Fruit fly (Drosophila melanogaster): ENCODE measurements around the gene CG10853.

The CG10853 gene

dm6 chr3L:3928205-3928942, 19.3 kb upstream of the CG10853 start:
- TF ChIP-seq EcR (GFP tag; optimal IDR thresholded peaks at IDR 0.05) (no peak), CG32121 (GFP tag; IDR thresholded peaks at IDR 0.05) (peak; percentile 30; the same call in 1 of the 2 replicates), gl (tag; optimal IDR thresholded peaks at IDR 0.05) (no peak), CG4496 (GFP tag; IDR thresholded peaks at IDR 0.05) (peak; percentile 69), CG10348 (GFP tag; IDR thresholded peaks at IDR 0.05) (peak; percentile 43; the same call in 1 of the 2 replicates), rn (GFP tag; IDR thresholded peaks at IDR 0.05) (no peak), Ets98B (GFP tag; IDR thresholded peaks at IDR 0.05) (peak; percentile 74), CG9948 (tag; optimal IDR thresholded peaks at IDR 0.05) (no peak), CG13204 (GFP tag; optimal IDR thresholded peaks at IDR 0.05) (no peak), Snoo (tag; optimal IDR thresholded peaks at IDR 0.05) (peak; percentile 82), Pif1B (GFP tag; optimal IDR thresholded peaks at IDR 0.05) (peak; percentile 72), fd96Ca (GFP tag; IDR thresholded peaks at IDR 0.05) (peak; percentile 75), CG12605 (GFP tag; IDR thresholded peaks at IDR 0.05) (peak; percentile 82), CG8301 (tag; optimal IDR thresholded peaks at IDR 0.05) (peak; percentile 29), D1 (tag; optimal IDR thresholded peaks at IDR 0.05) (no peak), Pif1A (GFP tag; optimal IDR thresholded peaks at IDR 0.05) (peak; percentile 73), CG14655 (GFP tag; optimal IDR thresholded peaks at IDR 0.05) (peak; percentile 55), CG8159 (tag; optimal IDR thresholded peaks at IDR 0.05) (peak; percentile 75), CG17806 (tag; optimal IDR thresholded peaks at IDR 0.05) (peak; percentile 50), CG34367 (tag; optimal IDR thresholded peaks at IDR 0.05) (peak; percentile 54), CG15710 (tag; optimal IDR thresholded peaks at IDR 0.05) (peak; percentile 77)

dm6 chr3L:3928943-3929785, 18.5 kb upstream of the CG10853 start:
- no peak for TF ChIP-seq CG15710 (tag; optimal IDR thresholded peaks at IDR 0.05)
- TF ChIP-seq CG14655 (GFP tag; optimal IDR thresholded peaks at IDR 0.05) = no peak
- TF ChIP-seq Snoo (tag; optimal IDR thresholded peaks at IDR 0.05) = no peak
- TF ChIP-seq CG34367 (tag; optimal IDR thresholded peaks at IDR 0.05) = no peak
- TF ChIP-seq Pif1A (GFP tag; optimal IDR thresholded peaks at IDR 0.05) = no peak
- no peak for TF ChIP-seq gl (tag; optimal IDR thresholded peaks at IDR 0.05)

- TF ChIP-seq CG4496 (GFP tag; IDR thresholded peaks at IDR 0.05) (no peak), fd96Ca (GFP tag; IDR thresholded peaks at IDR 0.05) (no peak), rn (GFP tag; IDR thresholded peaks at IDR 0.05) (no peak), CG15710 (tag; optimal IDR thresholded peaks at IDR 0.05) (no peak), CG12605 (GFP tag; IDR thresholded peaks at IDR 0.05) (no peak), CG34367 (tag; optimal IDR thresholded peaks at IDR 0.05) (no peak), CG10348 (GFP tag; IDR thresholded peaks at IDR 0.05) (no peak), gl (tag; optimal IDR thresholded peaks at IDR 0.05) (no peak), CG9948 (tag; optimal IDR thresholded peaks at IDR 0.05) (no peak), CG32121 (GFP tag; IDR thresholded peaks at IDR 0.05) (no peak), Snoo (tag; optimal IDR thresholded peaks at IDR 0.05) (no peak), Pif1B (GFP tag; optimal IDR thresholded peaks at IDR 0.05) (no peak), CG14655 (GFP tag; optimal IDR thresholded peaks at IDR 0.05) (no peak), D1 (tag; optimal IDR thresholded peaks at IDR 0.05) (no peak), CG17806 (tag; optimal IDR thresholded peaks at IDR 0.05) (no peak), Ets98B (GFP tag; IDR thresholded peaks at IDR 0.05) (no peak), CG8301 (tag; optimal IDR thresholded peaks at IDR 0.05) (no peak), CG8159 (tag; optimal IDR thresholded peaks at IDR 0.05) (no peak), CG13204 (GFP tag; optimal IDR thresholded peaks at IDR 0.05) (no peak), Pif1A (GFP tag; optimal IDR thresholded peaks at IDR 0.05) (no peak)
Measured at dm6 chr3L:3929968-3930767, 17.5 kb upstream of the CG10853 start.

dm6 chr3L:3930930-3931329, 16.8 kb upstream of the CG10853 start:
- peak; percentile 53 for TF ChIP-seq CG32121 (GFP tag; IDR thresholded peaks at IDR 0.05)
- no peak for TF ChIP-seq CG14655 (GFP tag; optimal IDR thresholded peaks at IDR 0.05)
- TF ChIP-seq Pif1A (GFP tag; optimal IDR thresholded peaks at IDR 0.05) = no peak
- no peak for TF ChIP-seq Snoo (tag; optimal IDR thresholded peaks at IDR 0.05)
- TF ChIP-seq EcR (GFP tag; optimal IDR thresholded peaks at IDR 0.05) = peak; percentile 3
- 0 out of 3 replicates have a peak, but pooled peaks have one; percentile 52 for TF ChIP-seq CG4496 (GFP tag; IDR thresholded peaks at IDR 0.05)

- TF ChIP-seq rn (GFP tag; IDR thresholded peaks at IDR 0.05) (no peak), CG32121 (GFP tag; IDR thresholded peaks at IDR 0.05) (no peak), CG15710 (tag; optimal IDR thresholded peaks at IDR 0.05) (no peak), CG9948 (tag; optimal IDR thresholded peaks at IDR 0.05) (no peak), CG17806 (tag; optimal IDR thresholded peaks at IDR 0.05) (no peak)
Measured at dm6 chr3L:3931778-3932177, 15.9 kb upstream of the CG10853 start.
